Worm (Caenorhabditis elegans): ENCODE measurements around the gene uaf-1.

- TF ChIP-seq him-1 (tag; optimal IDR thresholded peaks at IDR 0.05) (no peak), W03F9.2 (tag; optimal IDR thresholded peaks at IDR 0.05) (no peak), dao-5 (tag; optimal IDR thresholded peaks at IDR 0.05) (no peak)
Observed at ce11 chrIII:1052291-1052690, 24.1 kb downstream of the uaf-1 start.
